Fruit fly (Drosophila melanogaster) whole organism, embryonic: ENCODE results near the gene CG34307.

ENCODE experiments used
- Atf6 ChIP-seq: fragments of 200-800 bp; sonication (Bioruptor generic); IDR thresholded peaks from 2 replicates; pipeline ENCODE4 v1.3.6; 2022; ENCODE audit warnings: missing biosample characterization, missing genetic modification characterization
- C15 ChIP-seq: fragments of 200-800 bp; sonication (Bioruptor generic); IDR thresholded peaks from 3 replicates; pipeline ENCODE4 v1.3.6; 2022; ENCODE audit warnings: missing biosample characterization, missing genetic modification characterization
- CG10209 ChIP-seq: fragments of 200-800 bp; sonication (Bioruptor generic); optimal IDR thresholded peaks from 3 replicates; lab custom pipeline; 2017; ENCODE audit warnings: missing biosample characterization, mild to moderate bottlenecking, missing genetic modification characterization, missing genetic modification reagents
- CG10274 ChIP-seq: fragments of 200-800 bp; sonication (Bioruptor generic); optimal IDR thresholded peaks from 3 replicates; lab custom pipeline; 2017; ENCODE audit warnings: missing biosample characterization, mild to moderate bottlenecking, missing genetic modification characterization
- CG12155 ChIP-seq: fragments of 200-800 bp; sonication (Bioruptor generic); optimal IDR thresholded peaks from 3 replicates; lab custom pipeline; 2016; ENCODE audit warnings: missing biosample characterization, missing genetic modification characterization
- CG14710 ChIP-seq: fragments of 200-800 bp; sonication (Bioruptor generic); optimal IDR thresholded peaks from 3 replicates; lab custom pipeline; 2019; ENCODE audit warnings: missing biosample characterization, mild to moderate bottlenecking, missing genetic modification characterization, moderate library complexity
- CG15011 ChIP-seq: fragments of 200-800 bp; sonication (Bioruptor generic); optimal IDR thresholded peaks from 3 replicates; lab custom pipeline; 2018; ENCODE audit warnings: missing biosample characterization, mild to moderate bottlenecking, missing genetic modification characterization
- CG1529 ChIP-seq: fragments of 200-800 bp; sonication (Bioruptor generic); optimal IDR thresholded peaks from 3 replicates; lab custom pipeline; 2018; ENCODE audit warnings: missing biosample characterization, missing genetic modification characterization
- CG16779 ChIP-seq: fragments of 200-800 bp; sonication (Bioruptor generic); IDR thresholded peaks from 2 replicates; pipeline ENCODE4 v1.3.6; 2022; ENCODE audit warnings: missing biosample characterization, missing genetic modification characterization
- CG17568 ChIP-seq: fragments of 200-800 bp; sonication (Bioruptor generic); optimal IDR thresholded peaks from 2 replicates; lab custom pipeline; 2018; ENCODE audit warnings: missing biosample characterization, mild to moderate bottlenecking, missing genetic modification characterization, moderate library complexity
- CG18599 ChIP-seq: fragments of 200-800 bp; sonication (Bioruptor generic); optimal IDR thresholded peaks from 3 replicates; lab custom pipeline; 2017; ENCODE audit warnings: missing biosample characterization, missing genetic modification characterization, mild to moderate bottlenecking, moderate library complexity, missing genetic modification reagents
- CG31441 ChIP-seq: fragments of 200-800 bp; sonication (Bioruptor generic); IDR thresholded peaks from 2 replicates; pipeline ENCODE4 v1.3.6; 2022; ENCODE audit warnings: missing biosample characterization, missing genetic modification characterization
- CG33213 ChIP-seq: fragments of 200-800 bp; sonication (Bioruptor generic); optimal IDR thresholded peaks from 3 replicates; lab custom pipeline; 2016; ENCODE audit warnings: missing biosample characterization, missing genetic modification characterization
- CG34224 ChIP-seq: fragments of 200-800 bp; sonication (Bioruptor generic); IDR thresholded peaks from 3 replicates; pipeline ENCODE4 v1.3.6; 2022; ENCODE audit warnings: missing biosample characterization, missing genetic modification characterization; ENCODE audit not compliant: partially characterized antibody
- CG3847 ChIP-seq: fragments of 200-800 bp; sonication (Bioruptor generic); IDR thresholded peaks from 2 replicates; pipeline ENCODE4 v1.3.6; 2022; ENCODE audit warnings: missing biosample characterization, missing genetic modification characterization
- CG9609 ChIP-seq: fragments of 200-800 bp; sonication (Bioruptor generic); optimal IDR thresholded peaks from 3 replicates; lab custom pipeline; 2016; ENCODE audit warnings: missing biosample characterization, missing genetic modification characterization
- CG9817 ChIP-seq: fragments of 200-800 bp; sonication (Bioruptor generic); optimal IDR thresholded peaks from 2 replicates; lab custom pipeline; 2018; ENCODE audit warnings: missing biosample characterization, mild to moderate bottlenecking, missing genetic modification characterization, moderate library complexity
- CTCF ChIP-seq: fragments of 200-800 bp; sonication (Bioruptor generic); optimal IDR thresholded peaks from 2 replicates; lab custom pipeline; 2017; ENCODE audit warnings: missing biosample characterization, mild to moderate bottlenecking, missing genetic modification characterization, moderate library complexity
- D19B ChIP-seq: fragments of 200-800 bp; sonication (Bioruptor generic); optimal IDR thresholded peaks from 2 replicates; lab custom pipeline; 2017; ENCODE audit warnings: missing biosample characterization, mild to moderate bottlenecking, missing genetic modification characterization
- Dll ChIP-seq: fragments of 200-800 bp; sonication (Bioruptor generic); IDR thresholded peaks from 4 replicates; pipeline ENCODE4 v1.3.6; 2022; ENCODE audit warnings: missing biosample characterization, missing genetic modification characterization; ENCODE audit not compliant: partially characterized antibody
- Doc3 ChIP-seq: fragments of 200-800 bp; sonication (Bioruptor generic); IDR thresholded peaks from 3 replicates; pipeline ENCODE4 v1.3.6; 2022; ENCODE audit warnings: missing biosample characterization, missing genetic modification characterization; ENCODE audit not compliant: partially characterized antibody
- Dref ChIP-seq: fragments of 200-800 bp; sonication (Bioruptor generic); IDR thresholded peaks from 2 replicates; pipeline ENCODE4 v1.3.6; 2022; ENCODE audit warnings: missing biosample characterization, missing genetic modification characterization
- Drgx ChIP-seq: fragments of 200-800 bp; sonication (Bioruptor generic); IDR thresholded peaks from 2 replicates; pipeline ENCODE4 v1.3.6; 2022; ENCODE audit warnings: missing biosample characterization, missing genetic modification characterization
- Eip74EF ChIP-seq, 2 experiments: fragments of 200-800 bp in 1 of 2; fragments of >200 bp in 1 of 2; sonication (Bioruptor generic) in 1 of 2; optimal IDR thresholded peaks; 2 replicates each; lab custom pipeline; 2017 to 2019; ENCODE audit warnings: missing biosample characterization in 2 of 2, missing genetic modification characterization in 2 of 2, mild to moderate bottlenecking in 1 of 2, moderate library complexity in 1 of 2
- Hmr ChIP-seq: fragments of 200-800 bp; sonication (Bioruptor generic); optimal IDR thresholded peaks from 3 replicates; lab custom pipeline; 2017; ENCODE audit warnings: mild to moderate bottlenecking, missing biosample characterization, missing genetic modification reagents, missing genetic modification characterization
- NFAT ChIP-seq: fragments of 200-800 bp; sonication (Bioruptor generic); IDR thresholded peaks from 2 replicates; pipeline ENCODE4 v1.3.6; 2022; ENCODE audit warnings: missing biosample characterization, missing genetic modification characterization
- Sox102F ChIP-seq: fragments of 200-800 bp; sonication (Bioruptor generic); optimal IDR thresholded peaks from 2 replicates; lab custom pipeline; 2018; ENCODE audit warnings: missing biosample characterization, mild to moderate bottlenecking, missing genetic modification characterization, moderate library complexity
- Trl ChIP-seq, 3 experiments: fragments of >200 bp in 2 of 3; fragments of 200-800 bp in 1 of 3; sonication (Bioruptor generic) in 1 of 3; optimal IDR thresholded peaks; 2 replicates in 1 of 3; 3 replicates in 2 of 3; lab custom pipeline; 2016 to 2017; ENCODE audit warnings: missing biosample characterization in 1 of 3, missing genetic modification characterization in 1 of 3
- amos ChIP-seq: fragments of 200-800 bp; sonication (Bioruptor generic); IDR thresholded peaks from 2 replicates; pipeline ENCODE4 v1.3.6; 2022; ENCODE audit warnings: missing biosample characterization, missing genetic modification characterization; ENCODE audit not compliant: partially characterized antibody
- bbx ChIP-seq: fragments of 200-800 bp; sonication (Bioruptor generic); IDR thresholded peaks from 2 replicates; pipeline ENCODE4 v1.3.6; 2022; ENCODE audit warnings: missing biosample characterization, missing genetic modification characterization; ENCODE audit not compliant: partially characterized antibody
- cato ChIP-seq: fragments of 200-800 bp; sonication (Bioruptor generic); optimal IDR thresholded peaks from 2 replicates; lab custom pipeline; 2016; ENCODE audit warnings: missing biosample characterization, missing genetic modification characterization, borderline replicate concordance
- chif ChIP-seq, 2 experiments: fragments of 200-800 bp; sonication (Bioruptor generic); optimal IDR thresholded peaks; 3 replicates each; lab custom pipeline; 2016; ENCODE audit warnings: missing biosample characterization in 2 of 2, missing genetic modification characterization in 2 of 2
- dimm ChIP-seq: fragments of 200-800 bp; sonication (Bioruptor generic); IDR thresholded peaks from 2 replicates; pipeline ENCODE4 v1.3.6; 2022; ENCODE audit warnings: missing biosample characterization, missing genetic modification characterization
- disco-r ChIP-seq: fragments of 200-800 bp; sonication (Bioruptor generic); optimal IDR thresholded peaks from 2 replicates; lab custom pipeline; 2016; ENCODE audit warnings: missing biosample characterization, missing genetic modification characterization
- grau ChIP-seq: fragments of 200-800 bp; optimal IDR thresholded peaks from 3 replicates; lab custom pipeline; 2019; ENCODE audit warnings: missing biosample characterization, mild to moderate bottlenecking, missing genetic modification characterization, moderate library complexity
- hkb ChIP-seq, 2 experiments: fragments of 200-800 bp in 1 of 2; fragments of >200 bp in 1 of 2; sonication (Bioruptor generic) in 1 of 2; IDR thresholded peaks in 1 of 2; optimal IDR thresholded peaks in 1 of 2; 2 replicates each; pipeline versions ENCODE4 v1.3.6 to Lab custom; 2017 to 2022; ENCODE audit warnings: missing biosample characterization in 1 of 2, missing genetic modification characterization in 1 of 2
- inv ChIP-seq: fragments of 200-800 bp; sonication (Bioruptor generic); IDR thresholded peaks from 2 replicates; pipeline ENCODE4 v1.3.6; 2022; ENCODE audit warnings: missing biosample characterization, missing genetic modification characterization; ENCODE audit not compliant: partially characterized antibody
- jigr1 ChIP-seq: fragments of 200-800 bp; sonication (Bioruptor generic); IDR thresholded peaks from 3 replicates; pipeline ENCODE4 v1.3.6; 2022; ENCODE audit warnings: missing biosample characterization, missing genetic modification characterization
- lola ChIP-seq, 3 experiments: fragments of >200 bp in 2 of 3; fragments of 200-800 bp in 1 of 3; sonication (Bioruptor generic) in 1 of 3; optimal IDR thresholded peaks; 2 replicates each; lab custom pipeline; 2017 to 2019; ENCODE audit warnings: missing biosample characterization in 3 of 3, missing genetic modification characterization in 3 of 3, mild to moderate bottlenecking in 1 of 3, moderate library complexity in 1 of 3
- nau ChIP-seq: fragments of 200-800 bp; sonication (Bioruptor generic); optimal IDR thresholded peaks from 3 replicates; lab custom pipeline; 2017; ENCODE audit warnings: missing biosample characterization, mild to moderate bottlenecking, missing genetic modification characterization, missing genetic modification reagents
- ranshi ChIP-seq: fragments of 200-800 bp; sonication (Bioruptor generic); IDR thresholded peaks from 2 replicates; pipeline ENCODE4 v1.3.6; 2022; ENCODE audit warnings: missing biosample characterization, missing genetic modification characterization
- rib ChIP-seq: fragments of 200-800 bp; sonication (Bioruptor generic); IDR thresholded peaks from 2 replicates; pipeline ENCODE4 v1.3.6; 2022; ENCODE audit warnings: missing biosample characterization, missing genetic modification characterization
- sna ChIP-seq: fragments of 200-800 bp; sonication (Bioruptor generic); IDR thresholded peaks from 2 replicates; pipeline ENCODE4 v1.3.6; 2022; ENCODE audit warnings: missing biosample characterization, missing genetic modification characterization; ENCODE audit not compliant: partially characterized antibody
- sob ChIP-seq: fragments of 200-800 bp; sonication (Bioruptor generic); IDR thresholded peaks from 2 replicates; pipeline ENCODE4 v1.3.6; 2022; ENCODE audit warnings: missing biosample characterization, missing genetic modification characterization
- sr ChIP-seq: fragments of 200-800 bp; sonication (Bioruptor generic); IDR thresholded peaks from 3 replicates; pipeline ENCODE4 v1.3.6; 2022; ENCODE audit warnings: missing biosample characterization, missing genetic modification characterization
- tna ChIP-seq: fragments of 200-800 bp; sonication (Bioruptor generic); IDR thresholded peaks from 2 replicates; pipeline ENCODE4 v1.3.6; 2022; ENCODE audit warnings: missing biosample characterization, missing genetic modification characterization; ENCODE audit not compliant: partially characterized antibody
- tup ChIP-seq: fragments of 200-800 bp; sonication (Bioruptor generic); optimal IDR thresholded peaks from 2 replicates; lab custom pipeline; 2016; ENCODE audit warnings: missing biosample characterization, mild to moderate bottlenecking, missing genetic modification characterization, moderate library complexity
- tx ChIP-seq: fragments of 200-800 bp; sonication (Bioruptor generic); optimal IDR thresholded peaks from 2 replicates; lab custom pipeline; 2016; ENCODE audit warnings: missing biosample characterization, missing genetic modification characterization
- vnd ChIP-seq: fragments of 200-800 bp; sonication (Bioruptor generic); IDR thresholded peaks from 3 replicates; pipeline ENCODE4 v1.3.6; 2022; ENCODE audit warnings: missing biosample characterization, missing genetic modification characterization; ENCODE audit not compliant: partially characterized antibody
- yki ChIP-seq: fragments of >200 bp; optimal IDR thresholded peaks from 3 replicates; lab custom pipeline; 2018

CG34307 gene

DNA sequence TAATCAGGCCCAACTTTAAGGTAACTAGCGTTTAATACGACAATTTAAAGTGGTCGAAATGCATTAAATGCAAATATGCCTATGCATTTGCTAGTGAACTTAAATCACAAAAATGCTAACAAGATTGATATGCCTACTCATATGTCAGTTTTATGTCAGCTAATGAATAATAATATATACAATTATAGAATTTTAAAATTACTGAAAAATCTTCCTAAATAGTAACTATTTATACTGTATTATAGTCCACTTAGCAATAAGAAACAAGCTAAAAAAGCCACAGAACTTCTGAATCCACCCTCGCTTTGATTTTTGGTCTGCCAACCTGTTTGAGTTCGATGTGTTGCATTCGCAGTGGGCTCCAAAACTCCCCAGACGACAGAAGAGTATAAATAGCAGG lies 27.7 kb upstream of the CG34307 start (continued):
- TF ChIP-seq CG10274 (GFP tag; lab: Kevin White, UChicago): no peak
- TF ChIP-seq cato (GFP tag; lab: Kevin White, UChicago): no peak
- no peak for TF ChIP-seq CG10209
- no peak for TF ChIP-seq Doc3 (GFP tag; lab: Robert Waterston, UW)
- no peak for TF ChIP-seq Drgx
- TF ChIP-seq bbx (GFP tag; lab: Robert Waterston, UW): no peak
- TF ChIP-seq sna (GFP tag; lab: Robert Waterston, UW): no peak
- peak; percentile 46; the same call in 1 of the 2 replicates for TF ChIP-seq CG31441 (GFP tag; lab: Robert Waterston, UW)
- no peak for TF ChIP-seq nau (GFP tag; lab: Kevin White, UChicago)
- TF ChIP-seq vnd: no peak
- no peak for TF ChIP-seq Dll (GFP tag; lab: Robert Waterston, UW)
- TF ChIP-seq rib: no peak
- no peak for TF ChIP-seq inv (GFP tag; lab: Robert Waterston, UW)
- no peak for TF ChIP-seq CG33213 (GFP tag; lab: Kevin White, UChicago)
- TF ChIP-seq CG16779 (GFP tag; lab: Robert Waterston, UW): no peak
- TF ChIP-seq amos (GFP tag; lab: Robert Waterston, UW): no peak
- no peak for TF ChIP-seq CG3847 (GFP tag; lab: Robert Waterston, UW)
- no peak for TF ChIP-seq lola (GFP tag; optimal IDR thresholded peaks at IDR 0.05; lab: Kevin White, UChicago)
- TF ChIP-seq CG15011 (GFP tag; lab: Kevin White, UChicago): no peak
- TF ChIP-seq ranshi (GFP tag; lab: Robert Waterston, UW): peak; percentile 47; the same call in 1 of the 2 replicates
- no peak for TF ChIP-seq CG17568
- no peak for TF ChIP-seq sr (GFP tag; lab: Robert Waterston, UW)
- TF ChIP-seq C15 (GFP tag; lab: Robert Waterston, UW): peak; percentile 31; the same call in 1 of the 3 replicates
- no peak for TF ChIP-seq jigr1 (GFP tag; lab: Robert Waterston, UW)
- no peak for TF ChIP-seq CG12155
- TF ChIP-seq dimm (GFP tag; lab: Robert Waterston, UW): no peak
- TF ChIP-seq Trl (optimal IDR thresholded peaks at IDR 0.05; lab: Kevin White, UChicago): no peak
- no peak for TF ChIP-seq Trl (GFP tag; optimal IDR thresholded peaks at IDR 0.05; lab: Kevin White, UChicago)
- no peak for TF ChIP-seq grau
- no peak for TF ChIP-seq CG9609 (GFP tag; lab: Kevin White, UChicago)
- TF ChIP-seq Hmr (GFP tag; lab: Kevin White, UChicago): no peak
- TF ChIP-seq Atf6 (GFP tag; lab: Robert Waterston, UW): no peak
- TF ChIP-seq yki (lab: Kevin White, UChicago): no peak
- TF ChIP-seq Eip74EF (GFP tag; optimal IDR thresholded peaks at IDR 0.05; lab: Kevin White, UChicago): no peak
- TF ChIP-seq NFAT (GFP tag; lab: Robert Waterston, UW): no peak
- TF ChIP-seq tx (GFP tag; lab: Kevin White, UChicago): no peak
- TF ChIP-seq hkb (optimal IDR thresholded peaks at IDR 0.05; lab: Kevin White, UChicago): peak; percentile 93
- TF ChIP-seq hkb (GFP tag; IDR thresholded peaks at IDR 0.05; lab: Robert Waterston, UW): 0 out of 2 replicates have a peak, but pooled peaks have one; percentile 19
- no peak for TF ChIP-seq chif (GFP tag; optimal IDR thresholded peaks at IDR 0.05; lab: Kevin White, UChicago)
- TF ChIP-seq CG34224 (GFP tag; lab: Robert Waterston, UW): no peak
- TF ChIP-seq tna (GFP tag; lab: Robert Waterston, UW): no peak
- peak; percentile 19 for TF ChIP-seq CG18599 (GFP tag; lab: Kevin White, UChicago)
- no peak for TF ChIP-seq CG9817 (tag; lab: Kevin White, UChicago)
- peak; percentile 32 for TF ChIP-seq CG14710 (tag; lab: Kevin White, UChicago)
- no peak for TF ChIP-seq CG1529 (GFP tag; lab: Kevin White, UChicago)
- no peak for TF ChIP-seq tup (GFP tag; lab: Kevin White, UChicago)
- TF ChIP-seq disco-r (GFP tag; lab: Kevin White, UChicago): no peak
- TF ChIP-seq Dref: no peak
- TF ChIP-seq sob (GFP tag; lab: Robert Waterston, UW): peak; percentile 48
- TF ChIP-seq CTCF (GFP tag; lab: Kevin White, UChicago): no peak
- TF ChIP-seq D19B (GFP tag; lab: Kevin White, UChicago): peak; percentile 34
- TF ChIP-seq Sox102F (GFP tag; lab: Kevin White, UChicago): peak; percentile 16
